Fruit fly (Drosophila melanogaster) whole organism, embryonic: ENCODE measurements around the gene Cp16.

ENCODE experiments used
- Adf1 ChIP-seq: fragments of 200-800 bp; sonication (Bioruptor generic); IDR thresholded peaks from 2 replicates; pipeline ENCODE4 v1.3.6; 2022; ENCODE audit warnings: missing biosample characterization, missing genetic modification characterization
- Antp ChIP-seq: fragments of 200-800 bp; sonication (Bioruptor generic); optimal IDR thresholded peaks from 3 replicates; lab custom pipeline; 2016; ENCODE audit warnings: missing biosample characterization, missing genetic modification characterization
- CG10321 ChIP-seq: fragments of 200-800 bp; sonication (Bioruptor generic); IDR thresholded peaks from 2 replicates; pipeline ENCODE4 v1.3.6; 2022; ENCODE audit warnings: missing biosample characterization, missing genetic modification characterization
- CG10366 ChIP-seq: fragments of 200-800 bp; sonication (Bioruptor generic); IDR thresholded peaks from 2 replicates; pipeline ENCODE4 v1.3.6; 2022; ENCODE audit warnings: missing biosample characterization, missing genetic modification characterization
- CG10543 ChIP-seq: fragments of 200-800 bp; sonication (Bioruptor generic); optimal IDR thresholded peaks from 3 replicates; lab custom pipeline; 2017; ENCODE audit warnings: missing biosample characterization, mild to moderate bottlenecking, missing genetic modification characterization, moderate library complexity
- CG11695 ChIP-seq: fragments of 200-800 bp; sonication (Bioruptor generic); IDR thresholded peaks from 3 replicates; pipeline ENCODE4 v1.3.6; 2022; ENCODE audit warnings: missing biosample characterization, missing genetic modification characterization
- CG12236 ChIP-seq: fragments of 200-800 bp; sonication (Bioruptor generic); optimal IDR thresholded peaks from 2 replicates; lab custom pipeline; 2016; ENCODE audit warnings: missing biosample characterization, missing genetic modification characterization
- CG12299 ChIP-seq: fragments of 200-800 bp; sonication (Bioruptor generic); optimal IDR thresholded peaks from 2 replicates; lab custom pipeline; 2018; ENCODE audit warnings: missing biosample characterization, mild to moderate bottlenecking, missing genetic modification characterization
- CG1233 ChIP-seq: fragments of 200-800 bp; sonication (Bioruptor generic); optimal IDR thresholded peaks from 4 replicates; lab custom pipeline; 2018; ENCODE audit warnings: missing biosample characterization, mild to moderate bottlenecking, missing genetic modification characterization
- CG12769 ChIP-seq: fragments of 200-800 bp; sonication (Bioruptor generic); optimal IDR thresholded peaks from 2 replicates; lab custom pipeline; 2019; ENCODE audit warnings: missing biosample characterization, mild to moderate bottlenecking, missing genetic modification characterization, moderate library complexity
- CG13287 ChIP-seq: fragments of 200-800 bp; sonication (Bioruptor generic); IDR thresholded peaks from 2 replicates; pipeline ENCODE4 v1.3.6; 2022; ENCODE audit warnings: missing biosample characterization, missing genetic modification characterization; ENCODE audit not compliant: partially characterized antibody
- CG14014 ChIP-seq: fragments of 200-800 bp; sonication (Bioruptor generic); IDR thresholded peaks from 2 replicates; pipeline ENCODE4 v1.3.6; 2022; ENCODE audit warnings: missing biosample characterization, missing genetic modification characterization
- CG15479 ChIP-seq: fragments of 200-800 bp; sonication (Bioruptor generic); optimal IDR thresholded peaks from 3 replicates; lab custom pipeline; 2019; ENCODE audit warnings: missing biosample characterization, mild to moderate bottlenecking, missing genetic modification characterization, moderate library complexity
- CG15514 ChIP-seq: fragments of 200-800 bp; sonication (Bioruptor generic); optimal IDR thresholded peaks from 3 replicates; lab custom pipeline; 2017; ENCODE audit warnings: missing biosample characterization, missing genetic modification characterization, mild to moderate bottlenecking, moderate library complexity, missing genetic modification reagents
- CG17186 ChIP-seq: fragments of 200-800 bp; sonication (Bioruptor generic); optimal IDR thresholded peaks from 3 replicates; lab custom pipeline; 2017; ENCODE audit warnings: missing biosample characterization, missing genetic modification reagents, missing genetic modification characterization
- CG17568 ChIP-seq: fragments of 200-800 bp; sonication (Bioruptor generic); optimal IDR thresholded peaks from 2 replicates; lab custom pipeline; 2018; ENCODE audit warnings: missing biosample characterization, mild to moderate bottlenecking, missing genetic modification characterization, moderate library complexity
- CG17829 ChIP-seq: fragments of 200-800 bp; optimal IDR thresholded peaks from 2 replicates; lab custom pipeline; 2019; ENCODE audit warnings: missing biosample characterization, mild to moderate bottlenecking, missing genetic modification characterization, moderate library complexity
- CG6175 ChIP-seq: fragments of 200-800 bp; sonication (Bioruptor generic); IDR thresholded peaks from 3 replicates; pipeline ENCODE4 v1.3.6; 2022; ENCODE audit warnings: missing biosample characterization, missing genetic modification characterization
- CG8290 ChIP-seq, 3 experiments: fragments of 200-800 bp; sonication (Bioruptor generic); optimal IDR thresholded peaks; 2 replicates each; lab custom pipeline; 2016 to 2019; ENCODE audit warnings: missing biosample characterization in 3 of 3, missing genetic modification characterization in 3 of 3, mild to moderate bottlenecking in 2 of 3, moderate library complexity in 1 of 3
- Drgx ChIP-seq: fragments of 200-800 bp; sonication (Bioruptor generic); IDR thresholded peaks from 2 replicates; pipeline ENCODE4 v1.3.6; 2022; ENCODE audit warnings: missing biosample characterization, missing genetic modification characterization
- HLH54F ChIP-seq: fragments of 200-800 bp; sonication (Bioruptor generic); optimal IDR thresholded peaks from 3 replicates; lab custom pipeline; 2016; ENCODE audit warnings: missing biosample characterization, missing genetic modification characterization
- Hey ChIP-seq: fragments of 200-800 bp; sonication (Bioruptor generic); optimal IDR thresholded peaks from 3 replicates; lab custom pipeline; 2018; ENCODE audit warnings: missing biosample characterization, mild to moderate bottlenecking, missing genetic modification characterization
- Hr39 ChIP-seq: fragments of >200 bp; optimal IDR thresholded peaks from 2 replicates; lab custom pipeline; 2017
- Med ChIP-seq: fragments of 200-800 bp; sonication (Bioruptor generic); peaks from one replicate; lab custom pipeline; 2016; ENCODE audit warnings: missing biosample characterization, missing genetic modification characterization, mild to moderate bottlenecking, inconsistent platforms, moderate library complexity
- NK7.1 ChIP-seq: fragments of 200-800 bp; sonication (Bioruptor generic); optimal IDR thresholded peaks from 3 replicates; lab custom pipeline; 2016; ENCODE audit warnings: missing biosample characterization, missing genetic modification characterization
- Rx ChIP-seq: fragments of 200-800 bp; sonication (Bioruptor generic); IDR thresholded peaks from 2 replicates; pipeline ENCODE4 v1.3.6; 2022; ENCODE audit warnings: missing biosample characterization, missing genetic modification characterization
- Ssrp ChIP-seq: fragments of 200-800 bp; sonication (Bioruptor generic); optimal IDR thresholded peaks from 2 replicates; lab custom pipeline; 2018; ENCODE audit warnings: missing biosample characterization, mild to moderate bottlenecking, missing genetic modification characterization, moderate library complexity
- Taf1 ChIP-seq: fragments of 200-800 bp; sonication (Bioruptor generic); IDR thresholded peaks from 2 replicates; pipeline ENCODE4 v1.3.6; 2022; ENCODE audit warnings: missing biosample characterization, missing genetic modification characterization
- Xrp1 ChIP-seq: fragments of 200-800 bp; sonication (Bioruptor generic); IDR thresholded peaks from 2 replicates; pipeline ENCODE4 v1.3.6; 2022; ENCODE audit warnings: missing biosample characterization, missing genetic modification characterization
- YL-1 ChIP-seq: fragments of 200-800 bp; sonication (Bioruptor generic); optimal IDR thresholded peaks from 3 replicates; lab custom pipeline; 2017; ENCODE audit warnings: missing biosample characterization, mild to moderate bottlenecking, missing genetic modification characterization
- abd-A ChIP-seq: fragments of 200-800 bp; sonication (Bioruptor generic); optimal IDR thresholded peaks from 3 replicates; lab custom pipeline; 2019; ENCODE audit warnings: missing biosample characterization, mild to moderate bottlenecking, missing genetic modification characterization, moderate library complexity
- chinmo ChIP-seq: fragments of 200-800 bp; sonication (Bioruptor generic); IDR thresholded peaks from 4 replicates; pipeline ENCODE4 v1.3.6; 2022; ENCODE audit warnings: missing biosample characterization, missing genetic modification characterization; ENCODE audit not compliant: partially characterized antibody
- crol ChIP-seq: fragments of 200-800 bp; sonication (Bioruptor generic); IDR thresholded peaks from 2 replicates; pipeline ENCODE4 v1.3.6; 2022; ENCODE audit warnings: missing biosample characterization, missing genetic modification characterization
- gsb ChIP-seq: fragments of 200-800 bp; sonication (Bioruptor generic); IDR thresholded peaks from 2 replicates; pipeline ENCODE4 v1.3.6; 2022; ENCODE audit warnings: missing biosample characterization, missing genetic modification characterization
- ham ChIP-seq: fragments of 200-800 bp; sonication (Bioruptor generic); IDR thresholded peaks from 2 replicates; pipeline ENCODE4 v1.3.6; 2022; ENCODE audit warnings: missing biosample characterization, missing genetic modification characterization
- hb ChIP-seq: fragments of 200-800 bp; sonication (Bioruptor generic); IDR thresholded peaks from 3 replicates; pipeline ENCODE4 v1.3.6; 2022; ENCODE audit warnings: missing biosample characterization, missing genetic modification characterization; ENCODE audit not compliant: partially characterized antibody
- insv ChIP-seq, 2 experiments: fragments of 200-800 bp; sonication (Bioruptor generic); optimal IDR thresholded peaks; 3 replicates each; lab custom pipeline; 2016 to 2018; ENCODE audit warnings: missing biosample characterization in 2 of 2, missing genetic modification characterization in 2 of 2
- kay ChIP-seq: fragments of 200-800 bp; sonication (Bioruptor generic); optimal IDR thresholded peaks from 2 replicates; lab custom pipeline; 2016; ENCODE audit warnings: missing biosample characterization, missing genetic modification characterization
- lab ChIP-seq: fragments of 200-800 bp; sonication (Bioruptor generic); optimal IDR thresholded peaks from 3 replicates; lab custom pipeline; 2017; ENCODE audit warnings: missing biosample characterization, missing genetic modification characterization, mild to moderate bottlenecking, moderate library complexity, missing genetic modification reagents
- mirr ChIP-seq: fragments of 200-800 bp; sonication (Bioruptor generic); optimal IDR thresholded peaks from 3 replicates; lab custom pipeline; 2018; ENCODE audit warnings: missing biosample characterization, mild to moderate bottlenecking, missing genetic modification characterization
- nom ChIP-seq: fragments of 200-800 bp; sonication (Bioruptor generic); optimal IDR thresholded peaks from 2 replicates; lab custom pipeline; 2017; ENCODE audit warnings: missing biosample characterization, missing genetic modification characterization, mild to moderate bottlenecking, moderate library complexity, missing genetic modification reagents
- onecut ChIP-seq: fragments of 200-800 bp; sonication (Bioruptor generic); IDR thresholded peaks from 2 replicates; pipeline ENCODE4 v1.3.6; 2022; ENCODE audit warnings: missing biosample characterization, missing genetic modification characterization
- pfk ChIP-seq: fragments of 200-800 bp; sonication (Bioruptor generic); optimal IDR thresholded peaks from 2 replicates; lab custom pipeline; 2018; ENCODE audit warnings: missing biosample characterization, mild to moderate bottlenecking, missing genetic modification characterization, moderate library complexity
- sd ChIP-seq: fragments of 200-800 bp; sonication (Bioruptor generic); optimal IDR thresholded peaks from 3 replicates; lab custom pipeline; 2018; ENCODE audit warnings: missing biosample characterization, mild to moderate bottlenecking, missing genetic modification characterization, moderate library complexity
- slbo ChIP-seq: fragments of 200-800 bp; sonication (Bioruptor generic); IDR thresholded peaks from 2 replicates; pipeline ENCODE4 v1.3.6; 2022; ENCODE audit warnings: missing biosample characterization, missing genetic modification characterization
- sr ChIP-seq: fragments of 200-800 bp; sonication (Bioruptor generic); IDR thresholded peaks from 3 replicates; pipeline ENCODE4 v1.3.6; 2022; ENCODE audit warnings: missing biosample characterization, missing genetic modification characterization
- stwl ChIP-seq: fragments of 200-800 bp; sonication (Bioruptor generic); optimal IDR thresholded peaks from 3 replicates; lab custom pipeline; 2018; ENCODE audit warnings: missing biosample characterization, mild to moderate bottlenecking, missing genetic modification characterization, moderate library complexity
- vvl ChIP-seq: fragments of 200-800 bp; sonication (Bioruptor generic); IDR thresholded peaks from 2 replicates; pipeline ENCODE4 v1.3.6; 2022; ENCODE audit warnings: missing biosample characterization, missing genetic modification characterization

Gene Cp16

dm6 chr3L:8696487-8696954 lies 35.2 kb upstream of the Cp16 start (continued):
- TF ChIP-seq CG12299 (peak; percentile 47), sr (GFP tag; lab: Robert Waterston, UW) (peak; percentile 48; the same call in 1 of the 3 replicates), HLH54F (GFP tag; lab: Kevin White, UChicago) (no peak), CG12236 (GFP tag; lab: Kevin White, UChicago) (no peak), Antp (GFP tag; lab: Kevin White, UChicago) (peak; percentile 43)

- no peak for TF ChIP-seq slbo
- TF ChIP-seq sd (tag; lab: Kevin White, UChicago): peak; percentile 10
- peak; percentile 95 for TF ChIP-seq crol
- TF ChIP-seq ham (GFP tag; lab: Robert Waterston, UW): 0 out of 2 replicates have a peak, but pooled peaks have one; percentile 36
- no peak for TF ChIP-seq CG17568 (GFP tag; lab: Kevin White, UChicago)
- TF ChIP-seq chinmo (GFP tag; lab: Robert Waterston, UW): peak; percentile 89; the same call in 3 of the 4 replicates
- peak; percentile 18 for TF ChIP-seq CG15514 (GFP tag; lab: Kevin White, UChicago)
- peak; percentile 23; the same call in 1 of the 2 replicates for TF ChIP-seq CG13287 (GFP tag; lab: Robert Waterston, UW)
- no peak for TF ChIP-seq CG17186
- TF ChIP-seq CG17829 (tag; lab: Kevin White, UChicago): no peak
- TF ChIP-seq CG1233 (GFP tag; lab: Kevin White, UChicago): peak; percentile 12
- no peak for TF ChIP-seq YL-1 (GFP tag; lab: Kevin White, UChicago)
- TF ChIP-seq CG14014 (GFP tag; lab: Robert Waterston, UW): peak; percentile 37; the same call in 1 of the 2 replicates
- peak; percentile 73 for TF ChIP-seq mirr (GFP tag; lab: Kevin White, UChicago)
- TF ChIP-seq lab (GFP tag; lab: Kevin White, UChicago): peak; percentile 89
- no peak for TF ChIP-seq Taf1
- TF ChIP-seq onecut: peak; percentile 47
- TF ChIP-seq kay: peak; percentile 81
- peak; percentile 46 for TF ChIP-seq vvl (GFP tag; lab: Robert Waterston, UW)
- TF ChIP-seq stwl: no peak
- TF ChIP-seq CG8290 (GFP tag; optimal IDR thresholded peaks at IDR 0.05; lab: Kevin White, UChicago): no peak
- peak in 1 of 2 experiments; percentile 60 for TF ChIP-seq CG8290 (tag; optimal IDR thresholded peaks at IDR 0.05; lab: Kevin White, UChicago)
- no peak for TF ChIP-seq NK7.1 (GFP tag; lab: Kevin White, UChicago)
- TF ChIP-seq CG11695 (GFP tag; lab: Robert Waterston, UW): no peak
- no peak for TF ChIP-seq Xrp1 (GFP tag; lab: Robert Waterston, UW)
- 0 out of 2 replicates have a peak, but pooled peaks have one; percentile 40 for TF ChIP-seq gsb
- TF ChIP-seq Hr39: peak; percentile 15
- TF ChIP-seq hb (GFP tag; lab: Robert Waterston, UW): no peak
- peak; percentile 69 for TF ChIP-seq Adf1 (GFP tag; lab: Robert Waterston, UW)
- TF ChIP-seq Hey: peak; percentile 39
- peak; percentile 39 for TF ChIP-seq Med (GFP tag; lab: Kevin White, UChicago)
- TF ChIP-seq Rx (GFP tag; lab: Robert Waterston, UW): no peak
- peak; percentile 65 for TF ChIP-seq abd-A (tag; lab: Kevin White, UChicago)
- TF ChIP-seq CG12769 (tag; lab: Kevin White, UChicago): peak; percentile 63
- TF ChIP-seq nom (GFP tag; lab: Kevin White, UChicago): peak; percentile 93
- no peak for TF ChIP-seq Ssrp (tag; lab: Kevin White, UChicago)
- TF ChIP-seq CG10366: 0 out of 2 replicates have a peak, but pooled peaks have one; percentile 8
- TF ChIP-seq CG10543 (GFP tag; lab: Kevin White, UChicago): peak; percentile 81
- TF ChIP-seq pfk: no peak
- peak; percentile 39 for TF ChIP-seq Drgx
- TF ChIP-seq CG10321 (GFP tag; lab: Robert Waterston, UW): 0 out of 2 replicates have a peak, but pooled peaks have one; percentile 5
- TF ChIP-seq CG15479 (GFP tag; lab: Kevin White, UChicago): no peak
- TF ChIP-seq CG6175 (GFP tag; lab: Robert Waterston, UW): peak; percentile 81; the same call in 2 of the 3 replicates
- TF ChIP-seq insv (GFP tag; optimal IDR thresholded peaks at IDR 0.05; lab: Kevin White, UChicago): no peak
These were observed 33.9 kb upstream of the Cp16 start for dm6 chr3L:8697862-8698261.
